Fruit fly (Drosophila melanogaster) whole organism, embryonic: ENCODE data around the gene slow.

Experiments used
- CG10209 ChIP-seq: fragments of 200-800 bp; sonication (Bioruptor generic); optimal IDR thresholded peaks from 3 replicates; lab custom pipeline; 2017; ENCODE audit warnings: missing biosample characterization, mild to moderate bottlenecking, missing genetic modification characterization, missing genetic modification reagents
- CG10979 ChIP-seq: fragments of 200-800 bp; sonication (Bioruptor generic); optimal IDR thresholded peaks from 2 replicates; lab custom pipeline; 2018; ENCODE audit warnings: missing biosample characterization, mild to moderate bottlenecking, missing genetic modification characterization, moderate library complexity
- CG11504 ChIP-seq: fragments of 200-800 bp; sonication (Bioruptor generic); optimal IDR thresholded peaks from 3 replicates; lab custom pipeline; 2019; ENCODE audit warnings: missing biosample characterization, mild to moderate bottlenecking, missing genetic modification characterization, moderate library complexity
- CG12071 ChIP-seq: fragments of 200-800 bp; sonication (Bioruptor generic); optimal IDR thresholded peaks from 3 replicates; lab custom pipeline; 2018; ENCODE audit warnings: missing biosample characterization, mild to moderate bottlenecking, missing genetic modification characterization
- CG18262 ChIP-seq: fragments of 200-800 bp; optimal IDR thresholded peaks from 3 replicates; lab custom pipeline; 2019; ENCODE audit warnings: missing biosample characterization, mild to moderate bottlenecking, missing genetic modification characterization, moderate library complexity
- CG2202 ChIP-seq: fragments of 200-800 bp; sonication (Bioruptor generic); optimal IDR thresholded peaks from 2 replicates; lab custom pipeline; 2018; ENCODE audit warnings: missing biosample characterization, mild to moderate bottlenecking, missing genetic modification characterization
- CG2712 ChIP-seq: fragments of 200-800 bp; optimal IDR thresholded peaks from 3 replicates; lab custom pipeline; 2019; ENCODE audit warnings: missing biosample characterization, mild to moderate bottlenecking, missing genetic modification characterization, moderate library complexity
- CG2889 ChIP-seq: fragments of 200-800 bp; sonication (Bioruptor generic); IDR thresholded peaks from 3 replicates; pipeline ENCODE4 v1.3.6; 2022; ENCODE audit warnings: missing biosample characterization, missing genetic modification characterization
- CG31365 ChIP-seq: fragments of 200-800 bp; sonication (Bioruptor generic); optimal IDR thresholded peaks from 2 replicates; lab custom pipeline; 2018; ENCODE audit warnings: missing biosample characterization, mild to moderate bottlenecking, missing genetic modification characterization
- CG31441 ChIP-seq: fragments of 200-800 bp; sonication (Bioruptor generic); IDR thresholded peaks from 2 replicates; pipeline ENCODE4 v1.3.6; 2022; ENCODE audit warnings: missing biosample characterization, missing genetic modification characterization
- CG33557 ChIP-seq: fragments of 200-800 bp; sonication (Bioruptor generic); optimal IDR thresholded peaks from 2 replicates; lab custom pipeline; 2019; ENCODE audit warnings: missing biosample characterization, mild to moderate bottlenecking, missing genetic modification characterization, moderate library complexity
- CG34376 ChIP-seq: fragments of 200-800 bp; sonication (Bioruptor generic); optimal IDR thresholded peaks from 2 replicates; lab custom pipeline; 2018; ENCODE audit warnings: missing biosample characterization, mild to moderate bottlenecking, missing genetic modification characterization
- CG6272 ChIP-seq: fragments of 200-800 bp; sonication (Bioruptor generic); IDR thresholded peaks from 2 replicates; pipeline ENCODE4 v1.3.6; 2022; ENCODE audit warnings: missing biosample characterization, missing genetic modification characterization
- CG6689 ChIP-seq: fragments of 200-800 bp; sonication (Bioruptor generic); IDR thresholded peaks from 2 replicates; pipeline ENCODE4 v1.3.6; 2022; ENCODE audit warnings: missing biosample characterization, missing genetic modification characterization
- CG7556 ChIP-seq: fragments of 200-800 bp; sonication (Bioruptor generic); optimal IDR thresholded peaks from 2 replicates; lab custom pipeline; 2017; ENCODE audit warnings: missing biosample characterization, mild to moderate bottlenecking, missing genetic modification characterization
- CG8478 ChIP-seq: fragments of >200 bp; optimal IDR thresholded peaks from 2 replicates; lab custom pipeline; 2018
- Ets65A ChIP-seq: fragments of 200-800 bp; sonication (Bioruptor generic); peaks from one replicate; lab custom pipeline; 2016; ENCODE audit warnings: missing biosample characterization, missing genetic modification characterization
- Hr51 ChIP-seq, 2 experiments: fragments of 200-800 bp; sonication (Bioruptor generic); optimal IDR thresholded peaks; 2 replicates in 1 of 2; 3 replicates in 1 of 2; lab custom pipeline; 2016 to 2018; ENCODE audit warnings: missing biosample characterization in 2 of 2, missing genetic modification characterization in 2 of 2, mild to moderate bottlenecking in 1 of 2, moderate library complexity in 1 of 2
- Med ChIP-seq: fragments of 200-800 bp; sonication (Bioruptor generic); peaks from one replicate; lab custom pipeline; 2016; ENCODE audit warnings: missing biosample characterization, missing genetic modification characterization, mild to moderate bottlenecking, inconsistent platforms, moderate library complexity
- Mes4 ChIP-seq: fragments of 200-800 bp; sonication (Bioruptor generic); optimal IDR thresholded peaks from 2 replicates; lab custom pipeline; 2016; ENCODE audit warnings: missing biosample characterization, missing genetic modification characterization
- Sox102F ChIP-seq: fragments of 200-800 bp; sonication (Bioruptor generic); optimal IDR thresholded peaks from 2 replicates; lab custom pipeline; 2018; ENCODE audit warnings: missing biosample characterization, mild to moderate bottlenecking, missing genetic modification characterization, moderate library complexity
- Stat92E ChIP-seq, 3 experiments: fragments of >200 bp in 2 of 3; fragments of 200-800 bp in 1 of 3; sonication (Bioruptor generic) in 1 of 3; optimal IDR thresholded peaks; 2 replicates each; lab custom pipeline; 2017 to 2019; ENCODE audit warnings: missing biosample characterization in 3 of 3, missing genetic modification characterization in 3 of 3, mild to moderate bottlenecking in 1 of 3, moderate library complexity in 1 of 3
- Xrp1 ChIP-seq: fragments of 200-800 bp; sonication (Bioruptor generic); IDR thresholded peaks from 2 replicates; pipeline ENCODE4 v1.3.6; 2022; ENCODE audit warnings: missing biosample characterization, missing genetic modification characterization
- bsh ChIP-seq, 2 experiments: fragments of 200-800 bp; sonication (Bioruptor generic); optimal IDR thresholded peaks; 2 replicates each; lab custom pipeline; 2017 to 2018; ENCODE audit warnings: mild to moderate bottlenecking in 2 of 2, missing biosample characterization in 2 of 2, missing genetic modification characterization in 2 of 2, moderate library complexity in 1 of 2
- cas ChIP-seq: fragments of 200-800 bp; sonication (Bioruptor generic); IDR thresholded peaks from 2 replicates; pipeline ENCODE4 v1.3.6; 2022; ENCODE audit warnings: missing biosample characterization, missing genetic modification characterization
- dmrt11E ChIP-seq: fragments of 200-800 bp; sonication (Bioruptor generic); optimal IDR thresholded peaks from 3 replicates; lab custom pipeline; 2018; ENCODE audit warnings: missing biosample characterization, mild to moderate bottlenecking, missing genetic modification characterization, moderate library complexity
- dmrt99B ChIP-seq: fragments of 200-800 bp; sonication (Bioruptor generic); optimal IDR thresholded peaks from 2 replicates; lab custom pipeline; 2018; ENCODE audit warnings: missing biosample characterization, mild to moderate bottlenecking, missing genetic modification characterization, moderate library complexity
- fd102C ChIP-seq: fragments of 200-800 bp; sonication (Bioruptor generic); optimal IDR thresholded peaks from 2 replicates; lab custom pipeline; 2018; ENCODE audit warnings: missing biosample characterization, mild to moderate bottlenecking, missing genetic modification characterization, moderate library complexity
- fd3F ChIP-seq: fragments of 200-800 bp; sonication (Bioruptor generic); optimal IDR thresholded peaks from 2 replicates; lab custom pipeline; 2018; ENCODE audit warnings: missing biosample characterization, mild to moderate bottlenecking, missing genetic modification characterization, moderate library complexity
- ftz-f1 ChIP-seq: fragments of 200-800 bp; sonication (Bioruptor generic); optimal IDR thresholded peaks from 2 replicates; lab custom pipeline; 2016; ENCODE audit warnings: missing biosample characterization, missing genetic modification characterization
- gem ChIP-seq: fragments of 200-800 bp; sonication (Bioruptor generic); optimal IDR thresholded peaks from 2 replicates; lab custom pipeline; 2019; ENCODE audit warnings: missing biosample characterization, mild to moderate bottlenecking, missing genetic modification characterization, moderate library complexity
- grn ChIP-seq: fragments of 200-800 bp; sonication (Bioruptor generic); optimal IDR thresholded peaks from 3 replicates; lab custom pipeline; 2017; ENCODE audit warnings: missing biosample characterization, missing genetic modification characterization
- nmo ChIP-seq: fragments of 200-800 bp; sonication (Bioruptor generic); optimal IDR thresholded peaks from 2 replicates; lab custom pipeline; 2018; ENCODE audit warnings: missing biosample characterization, mild to moderate bottlenecking, missing genetic modification characterization, moderate library complexity
- odd ChIP-seq: fragments of 200-800 bp; sonication (Bioruptor generic); optimal IDR thresholded peaks from 2 replicates; lab custom pipeline; 2017; ENCODE audit warnings: missing biosample characterization, mild to moderate bottlenecking, missing genetic modification characterization
- prd ChIP-seq, 3 experiments: fragments of >200 bp in 2 of 3; fragments of 200-800 bp in 1 of 3; sonication (Bioruptor generic) in 1 of 3; optimal IDR thresholded peaks in 2 of 3; IDR thresholded peaks in 1 of 3; 2 replicates in 2 of 3; 3 replicates in 1 of 3; pipeline versions ENCODE4 v1.3.6 to Lab custom; 2017 to 2022; ENCODE audit warnings: missing biosample characterization in 1 of 3, missing genetic modification characterization in 1 of 3
- pzg ChIP-seq: fragments of 200-800 bp; sonication (Bioruptor generic); optimal IDR thresholded peaks from 3 replicates; lab custom pipeline; 2018; ENCODE audit warnings: missing biosample characterization, mild to moderate bottlenecking, missing genetic modification characterization, moderate library complexity
- row ChIP-seq: fragments of 200-800 bp; sonication (Bioruptor generic); IDR thresholded peaks from 3 replicates; pipeline ENCODE4 v1.3.6; 2022; ENCODE audit warnings: missing biosample characterization, missing genetic modification characterization
- sd ChIP-seq: fragments of 200-800 bp; sonication (Bioruptor generic); optimal IDR thresholded peaks from 3 replicates; lab custom pipeline; 2018; ENCODE audit warnings: missing biosample characterization, mild to moderate bottlenecking, missing genetic modification characterization, moderate library complexity
- sens ChIP-seq: fragments of 200-800 bp; sonication (Bioruptor generic); peaks from one replicate; lab custom pipeline; 2016; ENCODE audit warnings: missing biosample characterization, missing genetic modification characterization
- sisA ChIP-seq: fragments of 200-800 bp; sonication (Bioruptor generic); IDR thresholded peaks from 2 replicates; pipeline ENCODE4 v1.3.6; 2022; ENCODE audit warnings: missing biosample characterization, missing genetic modification characterization
- sr ChIP-seq: fragments of 200-800 bp; sonication (Bioruptor generic); IDR thresholded peaks from 3 replicates; pipeline ENCODE4 v1.3.6; 2022; ENCODE audit warnings: missing biosample characterization, missing genetic modification characterization
- ttk ChIP-seq: fragments of 200-800 bp; sonication (Bioruptor generic); IDR thresholded peaks from 2 replicates; pipeline ENCODE4 v2.1.2; 2022; ENCODE audit warnings: missing biosample characterization, missing genetic modification characterization
- tup ChIP-seq: fragments of 200-800 bp; sonication (Bioruptor generic); optimal IDR thresholded peaks from 2 replicates; lab custom pipeline; 2016; ENCODE audit warnings: missing biosample characterization, mild to moderate bottlenecking, missing genetic modification characterization, moderate library complexity
- vvl ChIP-seq: fragments of 200-800 bp; sonication (Bioruptor generic); IDR thresholded peaks from 2 replicates; pipeline ENCODE4 v1.3.6; 2022; ENCODE audit warnings: missing biosample characterization, missing genetic modification characterization

slow gene

dm6 chr3L:4383543-4384325, 508 bp upstream of the slow start (continued):
- TF ChIP-seq Hr51 (GFP tag; optimal IDR thresholded peaks at IDR 0.05; lab: Kevin White, UChicago): no peak
- TF ChIP-seq fd102C: no peak
- peak in 1 of 3 experiments; percentile 5 for TF ChIP-seq Stat92E (GFP tag; optimal IDR thresholded peaks at IDR 0.05; lab: Kevin White, UChicago)
- TF ChIP-seq prd (optimal IDR thresholded peaks at IDR 0.05; lab: Kevin White, UChicago): no peak
- TF ChIP-seq prd (GFP tag; IDR thresholded peaks at IDR 0.05; lab: Robert Waterston, UW): 0 out of 3 replicates have a peak, but pooled peaks have one; percentile 7
- peak; percentile 14 for TF ChIP-seq CG2712 (tag; lab: Kevin White, UChicago)
- TF ChIP-seq CG2889 (GFP tag; lab: Robert Waterston, UW): 0 out of 3 replicates have a peak, but pooled peaks have one; percentile 24

dm6 chr3L:4388215-4388614, 4.0 kb downstream of the slow start:
- TF ChIP-seq sd (tag; lab: Kevin White, UChicago): peak; percentile 87
- TF ChIP-seq CG33557 (GFP tag; lab: Kevin White, UChicago): no peak
- peak; percentile 68; the same call in 2 of the 3 replicates for TF ChIP-seq sr (GFP tag; lab: Robert Waterston, UW)
- TF ChIP-seq pzg (GFP tag; lab: Kevin White, UChicago): no peak
- no peak for TF ChIP-seq CG12071 (GFP tag; lab: Kevin White, UChicago)
- peak; percentile 65 for TF ChIP-seq sens (GFP tag; lab: Kevin White, UChicago)
- TF ChIP-seq CG2202 (tag; lab: Kevin White, UChicago): no peak
- TF ChIP-seq Mes4 (GFP tag; lab: Kevin White, UChicago): no peak
- TF ChIP-seq Ets65A (GFP tag; lab: Kevin White, UChicago): peak; percentile 63
- no peak for TF ChIP-seq grn
- 0 out of 3 replicates have a peak, but pooled peaks have one; percentile 1 for TF ChIP-seq row (GFP tag; lab: Robert Waterston, UW)

- TF ChIP-seq sens (GFP tag; lab: Kevin White, UChicago) (peak; percentile 51), CG7556 (no peak), CG31441 (peak; percentile 14; the same call in 1 of the 2 replicates), CG2712 (tag; lab: Kevin White, UChicago) (peak; percentile 17), dmrt99B (peak; percentile 33), bsh (GFP tag; optimal IDR thresholded peaks at IDR 0.05; lab: Kevin White, UChicago) (peak in 1 of 2 experiments; percentile 47), gem (tag; lab: Kevin White, UChicago) (peak; percentile 1), dmrt11E (tag; lab: Kevin White, UChicago) (no peak), ttk (GFP tag; lab: Robert Waterston, UW) (no peak), CG6689 (0 out of 2 replicates have a peak, but pooled peaks have one; percentile 15), sisA (GFP tag; lab: Robert Waterston, UW) (0 out of 2 replicates have a peak, but pooled peaks have one; percentile 19), CG34376 (GFP tag; lab: Kevin White, UChicago) (no peak), fd3F (no peak), vvl (GFP tag; lab: Robert Waterston, UW) (no peak), ftz-f1 (GFP tag; lab: Kevin White, UChicago) (no peak), cas (GFP tag; lab: Robert Waterston, UW) (no peak), CG10979 (tag; lab: Kevin White, UChicago) (peak; percentile 1), CG11504 (tag; lab: Kevin White, UChicago) (peak; percentile 46), CG18262 (tag; lab: Kevin White, UChicago) (peak; percentile 11), nmo (peak; percentile 5), CG31365 (tag; lab: Kevin White, UChicago) (no peak), Sox102F (GFP tag; lab: Kevin White, UChicago) (peak; percentile 34), CG8478 (lab: Kevin White, UChicago) (no peak), Med (GFP tag; lab: Kevin White, UChicago) (peak; percentile 10), CG10209 (no peak), Ets65A (GFP tag; lab: Kevin White, UChicago) (peak; percentile 62), tup (no peak), Hr51 (GFP tag; optimal IDR thresholded peaks at IDR 0.05; lab: Kevin White, UChicago) (peak in 1 of 2 experiments; percentile 38), odd (GFP tag; lab: Kevin White, UChicago) (no peak), Xrp1 (GFP tag; lab: Robert Waterston, UW) (0 out of 2 replicates have a peak, but pooled peaks have one; percentile 13), CG6272 (GFP tag; lab: Robert Waterston, UW) (no peak)
These were observed 4.9 kb downstream of the slow start for dm6 chr3L:4389104-4389503.
